Fruit fly (Drosophila melanogaster): ENCODE data around the gene Itpr.

DNA sequence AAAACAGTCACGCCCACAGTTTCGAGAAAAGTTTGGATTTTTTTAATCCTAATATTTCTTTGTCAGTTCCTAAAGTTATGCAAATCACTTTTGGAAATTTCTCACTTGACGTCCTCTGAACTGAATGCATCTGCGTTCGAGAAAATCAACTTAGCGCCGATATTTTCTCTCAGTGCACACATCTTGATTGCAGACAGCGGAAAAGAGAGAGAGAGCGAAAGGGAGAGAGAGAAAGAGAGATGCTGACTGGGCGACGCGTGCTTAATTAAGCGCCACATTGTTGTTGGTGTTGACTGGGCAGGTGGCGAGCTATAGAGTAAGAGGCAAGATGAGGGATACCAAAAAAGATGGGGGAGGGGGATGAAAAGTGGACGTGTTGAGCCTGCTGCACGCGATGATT lies 1.7 kb downstream of the Itpr start:
- TF ChIP-seq Ravus (GFP tag; IDR thresholded peaks at IDR 0.05) (no peak; the same call in 1 of the 2 replicates), Drgx (GFP tag; IDR thresholded peaks at IDR 0.05) (peak; percentile 51), h (optimal IDR thresholded peaks at IDR 0.05) (no peak), ftz-f1 (GFP tag; optimal IDR thresholded peaks at IDR 0.05) (no peak), CG4707 (GFP tag; optimal IDR thresholded peaks at IDR 0.05) (peak; percentile 2), CG2678 (tag; optimal IDR thresholded peaks at IDR 0.05) (peak; percentile 60)
